Fruit fly (Drosophila melanogaster) whole organism, embryonic: ENCODE data around the gene scaf6.

Experiments
- CG13123 ChIP-seq: fragments of 200-800 bp; sonication (Bioruptor generic); optimal IDR thresholded peaks from 2 replicates; lab custom pipeline; 2016; ENCODE audit warnings: missing biosample characterization, missing genetic modification characterization
- CG13296 ChIP-seq: fragments of 200-800 bp; sonication (Bioruptor generic); optimal IDR thresholded peaks from 3 replicates; lab custom pipeline; 2018; ENCODE audit warnings: missing biosample characterization, mild to moderate bottlenecking, missing genetic modification characterization
- CG8281 ChIP-seq: fragments of 200-800 bp; sonication (Bioruptor generic); optimal IDR thresholded peaks from 2 replicates; lab custom pipeline; 2018; ENCODE audit warnings: missing biosample characterization, mild to moderate bottlenecking, missing genetic modification characterization, moderate library complexity
- H2.0 ChIP-seq: fragments of 200-800 bp; sonication (Bioruptor generic); IDR thresholded peaks from 2 replicates; pipeline ENCODE4 v1.3.6; 2022; ENCODE audit warnings: missing biosample characterization, missing genetic modification characterization
- Ravus ChIP-seq: fragments of 200-800 bp; sonication (Bioruptor generic); IDR thresholded peaks from 2 replicates; pipeline ENCODE4 v1.3.6; 2022; ENCODE audit warnings: missing biosample characterization, missing genetic modification characterization
- TFAM ChIP-seq: fragments of 200-800 bp; sonication (Bioruptor generic); optimal IDR thresholded peaks from 2 replicates; lab custom pipeline; 2017; ENCODE audit warnings: missing biosample characterization, missing genetic modification characterization, inconsistent platforms
- fd96Cb ChIP-seq: fragments of 200-800 bp; sonication (Bioruptor generic); optimal IDR thresholded peaks from 2 replicates; lab custom pipeline; 2018; ENCODE audit warnings: missing biosample characterization, mild to moderate bottlenecking, missing genetic modification characterization, moderate library complexity
- gfzf ChIP-seq: fragments of 200-800 bp; sonication (Bioruptor generic); optimal IDR thresholded peaks from 2 replicates; lab custom pipeline; 2016; ENCODE audit warnings: missing biosample characterization, mild to moderate bottlenecking, missing genetic modification characterization, moderate library complexity
- salm ChIP-seq: fragments of 200-800 bp; sonication (Bioruptor generic); optimal IDR thresholded peaks from 2 replicates; lab custom pipeline; 2018; ENCODE audit warnings: missing biosample characterization, mild to moderate bottlenecking, missing genetic modification characterization
- slou ChIP-seq: fragments of 200-800 bp; sonication (Bioruptor generic); optimal IDR thresholded peaks from 3 replicates; lab custom pipeline; 2016; ENCODE audit warnings: missing biosample characterization, missing genetic modification characterization
- trem ChIP-seq: fragments of 200-800 bp; optimal IDR thresholded peaks from 3 replicates; lab custom pipeline; 2019; ENCODE audit warnings: missing biosample characterization, mild to moderate bottlenecking, missing genetic modification characterization, moderate library complexity
- usp ChIP-seq: fragments of >200 bp; optimal IDR thresholded peaks from 2 replicates; lab custom pipeline; 2017; ENCODE audit warnings: missing biosample characterization, missing genetic modification characterization

dm6 chr3L:17050661-17051452, 8.5 kb upstream of the scaf6 start:
- TF ChIP-seq fd96Cb (tag; lab: Kevin White, UChicago) (no peak), trem (tag; lab: Kevin White, UChicago) (peak; percentile 28), CG13123 (GFP tag; lab: Kevin White, UChicago) (no peak), gfzf (peak; percentile 64), usp (GFP tag; lab: Kevin White, UChicago) (no peak), TFAM (no peak), CG13296 (GFP tag; lab: Kevin White, UChicago) (peak; percentile 7), H2.0 (no peak), CG8281 (tag; lab: Kevin White, UChicago) (no peak), salm (tag; lab: Kevin White, UChicago) (no peak), Ravus (no peak), slou (GFP tag; lab: Kevin White, UChicago) (no peak)
